Fruit fly (Drosophila melanogaster) whole organism, embryonic: ENCODE results near the gene Tlk.

Source experiments
- BtbVII ChIP-seq: fragments of 200-800 bp; sonication (Bioruptor generic); optimal IDR thresholded peaks from 3 replicates; lab custom pipeline; 2017; ENCODE audit warnings: missing biosample characterization, mild to moderate bottlenecking, missing genetic modification characterization
- CG10209 ChIP-seq: fragments of 200-800 bp; sonication (Bioruptor generic); optimal IDR thresholded peaks from 3 replicates; lab custom pipeline; 2017; ENCODE audit warnings: missing biosample characterization, mild to moderate bottlenecking, missing genetic modification characterization, missing genetic modification reagents
- CG10431 ChIP-seq: fragments of 200-800 bp; sonication (Bioruptor generic); optimal IDR thresholded peaks from 3 replicates; lab custom pipeline; 2018; ENCODE audit warnings: missing biosample characterization, mild to moderate bottlenecking, missing genetic modification characterization
- CG10654 ChIP-seq: fragments of 200-800 bp; sonication (Bioruptor generic); optimal IDR thresholded peaks from 2 replicates; lab custom pipeline; 2016; ENCODE audit warnings: missing biosample characterization, missing genetic modification characterization
- CG11456 ChIP-seq: fragments of 200-800 bp; sonication (Bioruptor generic); IDR thresholded peaks from 3 replicates; pipeline ENCODE4 v1.3.6; 2022; ENCODE audit warnings: missing biosample characterization, missing genetic modification characterization
- CG12219 ChIP-seq: fragments of 200-800 bp; sonication (Bioruptor generic); optimal IDR thresholded peaks from 3 replicates; lab custom pipeline; 2018; ENCODE audit warnings: missing biosample characterization, mild to moderate bottlenecking, missing genetic modification characterization
- CG13296 ChIP-seq: fragments of 200-800 bp; sonication (Bioruptor generic); optimal IDR thresholded peaks from 3 replicates; lab custom pipeline; 2018; ENCODE audit warnings: missing biosample characterization, mild to moderate bottlenecking, missing genetic modification characterization
- CG14860 ChIP-seq: fragments of 200-800 bp; sonication (Bioruptor generic); IDR thresholded peaks from 3 replicates; pipeline ENCODE4 v1.3.6; 2022; ENCODE audit warnings: missing biosample characterization, missing genetic modification characterization; ENCODE audit not compliant: partially characterized antibody
- CG14965 ChIP-seq: fragments of 200-800 bp; sonication (Bioruptor generic); optimal IDR thresholded peaks from 2 replicates; lab custom pipeline; 2016; ENCODE audit warnings: missing biosample characterization, missing genetic modification characterization, borderline replicate concordance
- CG1529 ChIP-seq: fragments of 200-800 bp; sonication (Bioruptor generic); optimal IDR thresholded peaks from 3 replicates; lab custom pipeline; 2018; ENCODE audit warnings: missing biosample characterization, missing genetic modification characterization
- CG15696 ChIP-seq: fragments of 200-800 bp; sonication (Bioruptor generic); optimal IDR thresholded peaks from 2 replicates; lab custom pipeline; 2019; ENCODE audit warnings: missing biosample characterization, mild to moderate bottlenecking, missing genetic modification characterization, moderate library complexity
- CG1603 ChIP-seq: fragments of 200-800 bp; sonication (Bioruptor generic); optimal IDR thresholded peaks from 2 replicates; lab custom pipeline; 2019; ENCODE audit warnings: missing biosample characterization, mild to moderate bottlenecking, missing genetic modification characterization, moderate library complexity
- CG1647 ChIP-seq: fragments of 200-800 bp; sonication (Bioruptor generic); optimal IDR thresholded peaks from 3 replicates; lab custom pipeline; 2016; ENCODE audit warnings: missing biosample characterization, missing genetic modification characterization
- CG16779 ChIP-seq: fragments of 200-800 bp; sonication (Bioruptor generic); IDR thresholded peaks from 2 replicates; pipeline ENCODE4 v1.3.6; 2022; ENCODE audit warnings: missing biosample characterization, missing genetic modification characterization
- CG18764 ChIP-seq: fragments of 200-800 bp; sonication (Bioruptor generic); optimal IDR thresholded peaks from 3 replicates; lab custom pipeline; 2016; ENCODE audit warnings: missing biosample characterization, missing genetic modification characterization
- CG30020 ChIP-seq: fragments of 200-800 bp; optimal IDR thresholded peaks from 2 replicates; lab custom pipeline; 2019; ENCODE audit warnings: missing biosample characterization, mild to moderate bottlenecking, missing genetic modification characterization, moderate library complexity
- CG3847 ChIP-seq: fragments of 200-800 bp; sonication (Bioruptor generic); IDR thresholded peaks from 2 replicates; pipeline ENCODE4 v1.3.6; 2022; ENCODE audit warnings: missing biosample characterization, missing genetic modification characterization
- CG4328 ChIP-seq: fragments of 200-800 bp; sonication (Bioruptor generic); optimal IDR thresholded peaks from 3 replicates; lab custom pipeline; 2017; ENCODE audit warnings: missing biosample characterization, missing genetic modification reagents, missing genetic modification characterization
- CG4854 ChIP-seq: fragments of 200-800 bp; sonication (Bioruptor generic); optimal IDR thresholded peaks from 2 replicates; lab custom pipeline; 2016; ENCODE audit warnings: missing biosample characterization, missing genetic modification characterization, inconsistent platforms
- CG6683 ChIP-seq: fragments of 200-800 bp; sonication (Bioruptor generic); optimal IDR thresholded peaks from 2 replicates; lab custom pipeline; 2017; ENCODE audit warnings: missing biosample characterization, mild to moderate bottlenecking, missing genetic modification characterization, missing genetic modification reagents
- CG6854 ChIP-seq: fragments of 200-800 bp; sonication (Bioruptor generic); optimal IDR thresholded peaks from 3 replicates; lab custom pipeline; 2017; ENCODE audit warnings: missing biosample characterization, mild to moderate bottlenecking, missing genetic modification characterization
- CG8359 ChIP-seq: fragments of 200-800 bp; sonication (Bioruptor generic); optimal IDR thresholded peaks from 2 replicates; lab custom pipeline; 2017; ENCODE audit warnings: missing biosample characterization, mild to moderate bottlenecking, missing genetic modification characterization, borderline replicate concordance
- CG9876 ChIP-seq: fragments of 200-800 bp; sonication (Bioruptor generic); optimal IDR thresholded peaks from 2 replicates; lab custom pipeline; 2016; ENCODE audit warnings: missing biosample characterization, missing genetic modification characterization
- CHES-1-like ChIP-seq: fragments of 200-800 bp; sonication (Bioruptor generic); optimal IDR thresholded peaks from 2 replicates; lab custom pipeline; 2016; ENCODE audit warnings: missing biosample characterization, missing genetic modification characterization
- CkIIα-i1 ChIP-seq: fragments of 200-800 bp; sonication (Bioruptor generic); IDR thresholded peaks from 2 replicates; pipeline ENCODE4 v1.3.6; 2022; ENCODE audit warnings: missing biosample characterization, missing genetic modification characterization
- D19B ChIP-seq: fragments of 200-800 bp; sonication (Bioruptor generic); optimal IDR thresholded peaks from 2 replicates; lab custom pipeline; 2017; ENCODE audit warnings: missing biosample characterization, mild to moderate bottlenecking, missing genetic modification characterization
- Dbx ChIP-seq: fragments of 200-800 bp; sonication (Bioruptor generic); IDR thresholded peaks from 3 replicates; pipeline ENCODE4 v1.3.6; 2022; ENCODE audit warnings: missing biosample characterization, missing genetic modification characterization
- Gsc ChIP-seq: fragments of 200-800 bp; sonication (Bioruptor generic); IDR thresholded peaks from 2 replicates; pipeline ENCODE4 v1.3.6; 2022; ENCODE audit warnings: missing biosample characterization, missing genetic modification characterization
- HmgD ChIP-seq: fragments of 200-800 bp; sonication (Bioruptor generic); optimal IDR thresholded peaks from 3 replicates; lab custom pipeline; 2016; ENCODE audit warnings: missing biosample characterization, missing genetic modification characterization
- Hr3 ChIP-seq: fragments of 200-800 bp; sonication (Bioruptor generic); optimal IDR thresholded peaks from 3 replicates; lab custom pipeline; 2016; ENCODE audit warnings: missing biosample characterization, missing genetic modification characterization
- MTF-1 ChIP-seq: fragments of 200-800 bp; sonication (Bioruptor generic); optimal IDR thresholded peaks from 2 replicates; lab custom pipeline; 2018; ENCODE audit warnings: missing biosample characterization, mild to moderate bottlenecking, missing genetic modification characterization, borderline replicate concordance
- Sry-β ChIP-seq: fragments of 200-800 bp; sonication (Bioruptor generic); optimal IDR thresholded peaks from 2 replicates; lab custom pipeline; 2018; ENCODE audit warnings: missing biosample characterization, mild to moderate bottlenecking, missing genetic modification characterization, moderate library complexity
- Trl ChIP-seq, 3 experiments: fragments of >200 bp in 2 of 3; fragments of 200-800 bp in 1 of 3; sonication (Bioruptor generic) in 1 of 3; optimal IDR thresholded peaks; 2 replicates in 1 of 3; 3 replicates in 2 of 3; lab custom pipeline; 2016 to 2017; ENCODE audit warnings: missing biosample characterization in 1 of 3, missing genetic modification characterization in 1 of 3
- ara ChIP-seq: fragments of 200-800 bp; sonication (Bioruptor generic); IDR thresholded peaks from 2 replicates; pipeline ENCODE4 v1.3.6; 2022; ENCODE audit warnings: missing biosample characterization, missing genetic modification characterization
- az2 ChIP-seq: fragments of 200-800 bp; sonication (Bioruptor generic); optimal IDR thresholded peaks from 3 replicates; lab custom pipeline; 2016; ENCODE audit warnings: missing biosample characterization, missing genetic modification characterization
- br ChIP-seq: fragments of >200 bp; optimal IDR thresholded peaks from 2 replicates; lab custom pipeline; 2017
- corto ChIP-seq: fragments of 200-800 bp; sonication (Bioruptor generic); optimal IDR thresholded peaks from 2 replicates; lab custom pipeline; 2016; ENCODE audit warnings: missing biosample characterization, mild to moderate bottlenecking, missing genetic modification characterization, moderate library complexity
- dmrt99B ChIP-seq: fragments of 200-800 bp; sonication (Bioruptor generic); optimal IDR thresholded peaks from 2 replicates; lab custom pipeline; 2018; ENCODE audit warnings: missing biosample characterization, mild to moderate bottlenecking, missing genetic modification characterization, moderate library complexity
- insv ChIP-seq, 2 experiments: fragments of 200-800 bp; sonication (Bioruptor generic); optimal IDR thresholded peaks; 3 replicates each; lab custom pipeline; 2016 to 2018; ENCODE audit warnings: missing biosample characterization in 2 of 2, missing genetic modification characterization in 2 of 2
- kni ChIP-seq: fragments of 200-800 bp; sonication (Bioruptor generic); optimal IDR thresholded peaks from 3 replicates; lab custom pipeline; 2017; ENCODE audit warnings: mild to moderate bottlenecking, missing biosample characterization, missing genetic modification reagents, missing genetic modification characterization
- lmd ChIP-seq: fragments of 200-800 bp; sonication (Bioruptor generic); IDR thresholded peaks from 2 replicates; pipeline ENCODE4 v1.3.6; 2022; ENCODE audit warnings: missing biosample characterization, missing genetic modification characterization
- maf-S ChIP-seq: fragments of 200-800 bp; sonication (Bioruptor generic); optimal IDR thresholded peaks from 2 replicates; lab custom pipeline; 2016; ENCODE audit warnings: missing biosample characterization, missing genetic modification characterization
- otp ChIP-seq: fragments of 200-800 bp; sonication (Bioruptor generic); IDR thresholded peaks from 3 replicates; pipeline ENCODE4, ENCODE4 v1.3.6; 2022; ENCODE audit warnings: missing biosample characterization, missing genetic modification characterization
- p53 ChIP-seq: fragments of 200-800 bp; sonication (Bioruptor generic); optimal IDR thresholded peaks from 2 replicates; lab custom pipeline; 2016; ENCODE audit warnings: missing biosample characterization, missing genetic modification characterization
- pho ChIP-seq: fragments of 200-800 bp; sonication (Bioruptor generic); optimal IDR thresholded peaks from 2 replicates; lab custom pipeline; 2016; ENCODE audit warnings: missing biosample characterization, missing genetic modification characterization
- pum ChIP-seq: fragments of 200-800 bp; sonication (Bioruptor generic); optimal IDR thresholded peaks from 2 replicates; lab custom pipeline; 2016; ENCODE audit warnings: missing biosample characterization, missing genetic modification characterization
- sens-2 ChIP-seq: fragments of 200-800 bp; sonication (Bioruptor generic); IDR thresholded peaks from 2 replicates; pipeline ENCODE4 v1.3.6; 2022; ENCODE audit warnings: missing biosample characterization, missing genetic modification characterization
- sqz ChIP-seq: fragments of 200-800 bp; sonication (Bioruptor generic); optimal IDR thresholded peaks from 3 replicates; lab custom pipeline; 2018; ENCODE audit warnings: missing biosample characterization, mild to moderate bottlenecking, missing genetic modification characterization
- ssp ChIP-seq: fragments of 200-800 bp; sonication (Bioruptor generic); IDR thresholded peaks from 2 replicates; pipeline ENCODE4 v1.3.6; 2022; ENCODE audit warnings: missing biosample characterization, missing genetic modification characterization
- sug ChIP-seq: fragments of 200-800 bp; optimal IDR thresholded peaks from 2 replicates; lab custom pipeline; 2019; ENCODE audit warnings: missing biosample characterization, mild to moderate bottlenecking, missing genetic modification characterization, moderate library complexity
- wek ChIP-seq: fragments of 200-800 bp; sonication (Bioruptor generic); optimal IDR thresholded peaks from 3 replicates; lab custom pipeline; 2018; ENCODE audit warnings: missing biosample characterization, mild to moderate bottlenecking, missing genetic modification characterization, moderate library complexity

Tlk gene

DNA sequence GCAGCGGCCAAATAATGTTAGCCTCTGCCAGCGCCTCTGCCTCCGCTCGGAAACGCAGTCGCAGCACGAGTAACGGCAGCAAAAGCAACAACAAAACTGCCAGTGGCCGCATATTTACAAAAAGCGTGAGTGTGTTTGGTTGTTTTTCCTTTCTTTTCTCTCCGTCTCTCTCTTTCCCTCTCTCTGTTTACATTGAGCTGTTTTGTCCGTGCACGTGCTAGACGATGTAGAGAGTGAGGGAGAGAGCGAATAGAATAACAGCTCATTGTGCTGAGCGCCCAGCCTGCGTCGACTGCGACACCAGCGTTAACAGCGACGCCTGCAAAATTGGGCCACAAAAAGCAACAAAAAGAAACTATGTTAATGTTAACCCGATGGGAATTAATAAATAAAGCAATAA, 57.4 kb downstream of the Tlk start (continued):
- no peak for TF ChIP-seq D19B
- TF ChIP-seq Hr3 (GFP tag; lab: Kevin White, UChicago), result peak; percentile 11
- peak; percentile 72 for TF ChIP-seq CG4328 (GFP tag; lab: Kevin White, UChicago)
- TF ChIP-seq CG1603 (tag; lab: Kevin White, UChicago), result peak; percentile 59
- TF ChIP-seq wek (GFP tag; lab: Kevin White, UChicago), result peak; percentile 84
- TF ChIP-seq dmrt99B (tag; lab: Kevin White, UChicago), result peak; percentile 34
- peak; percentile 51 for TF ChIP-seq ara (GFP tag; lab: Robert Waterston, UW)
- peak; percentile 25 for TF ChIP-seq CG1529 (GFP tag; lab: Kevin White, UChicago)
- TF ChIP-seq corto, result no peak
- peak; percentile 50; the same call in 2 of the 3 replicates for TF ChIP-seq otp
- TF ChIP-seq MTF-1 (GFP tag; lab: Kevin White, UChicago), result peak; percentile 80
- no peak for TF ChIP-seq CkIIα-i1 (GFP tag; lab: Robert Waterston, UW)
- peak; percentile 49; the same call in 1 of the 3 replicates for TF ChIP-seq Dbx (GFP tag; lab: Robert Waterston, UW)
- TF ChIP-seq Trl (optimal IDR thresholded peaks at IDR 0.05; lab: Kevin White, UChicago), result peak; percentile 77 to 88
- peak; percentile 73 for TF ChIP-seq Trl (GFP tag; optimal IDR thresholded peaks at IDR 0.05; lab: Kevin White, UChicago)
- TF ChIP-seq sqz, result peak; percentile 91
- peak; percentile 31 for TF ChIP-seq pho (GFP tag; lab: Kevin White, UChicago)
- TF ChIP-seq kni (GFP tag; lab: Kevin White, UChicago), result peak; percentile 96
- TF ChIP-seq CG6854, result peak; percentile 36
- peak; percentile 17 for TF ChIP-seq CG18764 (GFP tag; lab: Kevin White, UChicago)
- TF ChIP-seq CG30020, result no peak
- no peak for TF ChIP-seq CG9876 (GFP tag; lab: Kevin White, UChicago)
- TF ChIP-seq maf-S (GFP tag; lab: Kevin White, UChicago), result peak; percentile 49
- no peak for TF ChIP-seq ssp (GFP tag; lab: Robert Waterston, UW)
- no peak for TF ChIP-seq lmd (GFP tag; lab: Robert Waterston, UW)
- no peak for TF ChIP-seq Sry-β (GFP tag; lab: Kevin White, UChicago)
- TF ChIP-seq CG10654, result no peak
- peak; percentile 50 for TF ChIP-seq CG15696 (tag; lab: Kevin White, UChicago)
- peak; percentile 76 for TF ChIP-seq CG13296 (GFP tag; lab: Kevin White, UChicago)
- no peak for TF ChIP-seq sens-2 (GFP tag; lab: Robert Waterston, UW)
- TF ChIP-seq CG1647, result no peak
- peak; percentile 46 for TF ChIP-seq sug (tag; lab: Kevin White, UChicago)
- peak; percentile 70 for TF ChIP-seq HmgD (GFP tag; lab: Kevin White, UChicago)
- TF ChIP-seq CG4854 (GFP tag; lab: Kevin White, UChicago), result peak; percentile 6
- peak; percentile 73 for TF ChIP-seq CG10209
- TF ChIP-seq CG3847, result no peak
- peak; percentile 79 for TF ChIP-seq BtbVII
- TF ChIP-seq CG14860 (GFP tag; lab: Robert Waterston, UW), result no peak
- no peak for TF ChIP-seq az2
- TF ChIP-seq CG10431 (GFP tag; lab: Kevin White, UChicago), result peak; percentile 76
- TF ChIP-seq CG16779 (GFP tag; lab: Robert Waterston, UW), result no peak
- peak; percentile 22 for TF ChIP-seq CG14965 (GFP tag; lab: Kevin White, UChicago)
- TF ChIP-seq Gsc, result no peak
- peak; percentile 67 for TF ChIP-seq CG6683 (GFP tag; lab: Kevin White, UChicago)
- TF ChIP-seq p53, result peak; percentile 59
- TF ChIP-seq CG8359 (GFP tag; lab: Kevin White, UChicago), result peak; percentile 27
- TF ChIP-seq pum, result no peak
- peak; percentile 65 for TF ChIP-seq CG12219 (GFP tag; lab: Kevin White, UChicago)
- TF ChIP-seq insv (GFP tag; optimal IDR thresholded peaks at IDR 0.05; lab: Kevin White, UChicago), result peak in 1 of 2 experiments; percentile 67
- TF ChIP-seq br, result no peak
- TF ChIP-seq CHES-1-like, result peak; percentile 66
- TF ChIP-seq CG11456 (GFP tag; lab: Robert Waterston, UW), result no peak
